Worm (Caenorhabditis elegans): Measurements from ENCODE around the gene nhl-2.

- no peak; the same call in 1 of the 2 replicates for TF ChIP-seq flt-1 (GFP tag; IDR thresholded peaks at IDR 0.05)
- no peak for TF ChIP-seq sea-1 (GFP tag; conservative IDR thresholded peaks at IDR 0.05)
- no peak for TF ChIP-seq ama-1 (optimal IDR thresholded peaks at IDR 0.05)
- 0 out of 2 replicates have a peak, but pooled peaks have one; percentile 63 for TF ChIP-seq scrt-1 (GFP tag; IDR thresholded peaks at IDR 0.05)
These were observed 48.5 kb upstream of the nhl-2 start for ce11 chrIII:4947352-4947751.
